Fruit fly (Drosophila melanogaster): ENCODE measurements around the gene PolI.

PolI gene

DNA sequence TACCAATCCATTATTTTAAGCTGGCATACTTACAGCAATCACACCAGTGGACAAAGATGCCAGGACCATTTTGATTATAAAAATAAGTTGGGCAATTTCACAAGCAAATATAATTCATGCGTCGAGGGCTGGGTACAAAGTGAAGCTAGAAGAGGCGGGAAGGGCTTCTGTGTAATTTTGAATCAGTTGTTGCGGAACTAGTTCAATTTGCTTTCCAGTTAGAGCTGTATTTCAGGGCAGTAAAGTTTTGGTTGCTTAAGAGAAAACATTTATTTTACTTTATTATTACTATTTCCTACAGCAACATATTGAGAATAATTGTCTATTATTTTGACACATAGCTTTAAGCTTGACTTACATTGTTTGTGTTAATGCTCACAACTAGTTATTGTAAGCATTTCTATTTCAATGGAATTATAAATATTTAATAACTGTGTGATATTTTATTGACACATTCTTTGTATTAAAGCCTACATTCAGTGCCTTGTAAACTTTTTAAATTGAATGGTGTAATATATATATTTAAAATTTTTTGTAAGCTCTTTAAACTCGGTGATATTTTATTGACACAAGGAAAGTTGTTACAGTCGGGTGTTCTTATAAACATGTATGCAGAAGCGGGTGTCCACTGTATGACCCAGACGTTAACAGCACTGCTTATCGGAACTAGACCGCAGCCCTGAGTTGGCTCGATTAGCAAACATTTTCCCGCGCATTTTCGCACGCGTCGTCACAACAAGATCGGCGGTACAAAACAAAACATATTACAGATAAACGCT, 31.2 kb downstream of the PolI start, which contains the start of the genes RPA1 and Mcm2 (continued):
- TF ChIP-seq bsh (GFP tag; optimal IDR thresholded peaks at IDR 0.05) (peak in 1 of 2 experiments; percentile 66), CG32532 (GFP tag; IDR thresholded peaks at IDR 0.05) (peak; percentile 89), toy (GFP tag; IDR thresholded peaks at IDR 0.05) (peak; percentile 67; the same call in 1 of the 2 replicates), CG17359 (tag; optimal IDR thresholded peaks at IDR 0.05) (peak; percentile 63), CG2202 (tag; optimal IDR thresholded peaks at IDR 0.05) (peak; percentile 22), btn (GFP tag; optimal IDR thresholded peaks at IDR 0.05) (no peak), CG8359 (GFP tag; optimal IDR thresholded peaks at IDR 0.05; ENCODE audit: borderline replicate concordance) (peak; percentile 33), CG5180 (GFP tag; optimal IDR thresholded peaks at IDR 0.05) (no peak), CG6683 (GFP tag; optimal IDR thresholded peaks at IDR 0.05) (peak; percentile 37), tap (tag; optimal IDR thresholded peaks at IDR 0.05) (no peak), CG12942 (GFP tag; optimal IDR thresholded peaks at IDR 0.05) (peak; percentile 69), CG17912 (GFP tag; optimal IDR thresholded peaks at IDR 0.05) (no peak), CG9437 (GFP tag; optimal IDR thresholded peaks at IDR 0.05) (peak; percentile 77), CG14050 (GFP tag; IDR thresholded peaks at IDR 0.05) (peak; percentile 23; the same call in 1 of the 3 replicates), CG9215 (GFP tag; IDR thresholded peaks at IDR 0.05) (peak; percentile 83), CG10147 (GFP tag; optimal IDR thresholded peaks at IDR 0.05) (peak; percentile 68), gce (GFP tag; IDR thresholded peaks at IDR 0.05) (no peak), caup (GFP tag; optimal IDR thresholded peaks at IDR 0.05; ENCODE audit: severe bottlenecking) (peak; percentile 59), CG9609 (GFP tag; optimal IDR thresholded peaks at IDR 0.05) (peak; percentile 67), Sox100B (GFP tag; optimal IDR thresholded peaks at IDR 0.05) (no peak), Optix (GFP tag; IDR thresholded peaks at IDR 0.05) (no peak; the same call in 2 of the 3 replicates), HLH54F (GFP tag; optimal IDR thresholded peaks at IDR 0.05) (peak; percentile 71), CG17568 (GFP tag; optimal IDR thresholded peaks at IDR 0.05) (no peak), CG3163 (GFP tag; optimal IDR thresholded peaks at IDR 0.05) (peak; percentile 22), disco-r (GFP tag; optimal IDR thresholded peaks at IDR 0.05) (peak; percentile 17), CG10366 (GFP tag; IDR thresholded peaks at IDR 0.05) (peak; percentile 71), CG7786 (GFP tag; optimal IDR thresholded peaks at IDR 0.05) (peak; percentile 52), pros (GFP tag; optimal IDR thresholded peaks at IDR 0.05) (no peak), Mad (GFP tag; optimal IDR thresholded peaks at IDR 0.05) (peak; percentile 32), Hmx (GFP tag; optimal IDR thresholded peaks at IDR 0.05) (no peak), CG17829 (tag; optimal IDR thresholded peaks at IDR 0.05) (peak; percentile 81), CG18476 (GFP tag; optimal IDR thresholded peaks at IDR 0.05) (peak; percentile 50), Jarid2 (GFP tag; optimal IDR thresholded peaks at IDR 0.05) (peak; percentile 20), CG17612 (GFP tag; IDR thresholded peaks at IDR 0.05) (no peak), bab2 (GFP tag; optimal IDR thresholded peaks at IDR 0.05) (peak; percentile 60), br (optimal IDR thresholded peaks at IDR 0.05) (no peak), CG9797 (GFP tag; optimal IDR thresholded peaks at IDR 0.05) (no peak), Doc2 (GFP tag; IDR thresholded peaks at IDR 0.05) (peak; percentile 34; the same call in 1 of the 2 replicates), Dll (GFP tag; IDR thresholded peaks at IDR 0.05; ENCODE audit: partially characterized antibody) (no peak), Doc3 (GFP tag; IDR thresholded peaks at IDR 0.05; ENCODE audit: partially characterized antibody) (no peak), fu2 (GFP tag; optimal IDR thresholded peaks at IDR 0.05) (peak; percentile 41), Hr51 (GFP tag; optimal IDR thresholded peaks at IDR 0.05) (peak in 1 of 2 experiments; percentile 60), HmgD (GFP tag; optimal IDR thresholded peaks at IDR 0.05) (no peak), CG18764 (GFP tag; optimal IDR thresholded peaks at IDR 0.05) (peak; percentile 66), CG31224 (GFP tag; IDR thresholded peaks at IDR 0.05) (peak; percentile 65), CG3995 (GFP tag; optimal IDR thresholded peaks at IDR 0.05) (peak; percentile 67), sens (GFP tag) (peak; percentile 91), Abd-B (GFP tag; optimal IDR thresholded peaks at IDR 0.05) (peak; percentile 81), CG2712 (tag; optimal IDR thresholded peaks at IDR 0.05) (peak; percentile 83)
